Fruit fly (Drosophila melanogaster): ENCODE data around the gene Chs2.

The Chs2 gene

DNA sequence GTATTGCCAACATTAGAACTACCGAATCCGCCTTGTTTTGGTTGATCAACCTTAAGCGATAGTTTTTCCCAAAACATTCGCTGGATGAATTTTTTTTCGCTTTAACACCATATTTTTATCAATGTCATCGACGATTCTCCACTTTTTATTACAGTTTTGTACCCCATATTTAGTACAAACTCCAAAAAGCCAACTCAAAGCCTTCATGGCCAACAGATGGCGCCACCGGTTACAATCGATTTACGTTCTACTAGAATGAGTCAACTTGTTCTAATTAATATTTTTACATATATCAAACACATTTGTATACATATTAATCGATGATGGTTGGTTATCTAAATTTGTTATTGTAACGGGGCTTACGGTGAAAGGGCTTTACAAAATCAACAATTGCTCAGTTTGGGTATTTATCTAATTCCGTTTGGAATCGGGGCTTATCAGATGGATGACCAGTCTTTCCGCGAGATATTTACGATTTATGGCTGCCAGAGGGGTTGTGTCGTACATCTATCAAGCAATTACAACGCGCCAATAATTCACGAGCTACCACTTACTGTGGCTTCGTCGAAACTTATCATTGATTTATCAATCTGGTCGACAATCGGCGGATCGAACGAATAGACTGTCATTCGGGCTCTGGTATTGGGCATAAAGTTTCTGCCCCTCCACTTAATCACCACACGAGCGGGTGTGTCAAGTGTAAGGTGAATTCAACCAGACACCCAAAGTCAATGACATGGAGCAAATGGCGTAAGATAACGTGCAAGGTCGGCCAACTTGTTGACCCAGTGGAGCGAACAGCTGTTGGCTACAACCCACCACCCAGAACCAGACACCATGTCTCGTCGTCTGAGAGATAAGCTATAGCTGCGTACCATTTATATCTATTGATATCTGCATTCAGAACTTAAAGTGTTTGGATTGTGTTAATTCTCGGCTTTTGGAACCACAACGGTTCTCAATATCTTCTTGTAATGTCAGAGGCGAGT, 8.9 kb upstream of the Chs2 start (continued):
- peak; percentile 30 for TF ChIP-seq pita (GFP tag; optimal IDR thresholded peaks at IDR 0.05)
- TF ChIP-seq CG2199 (GFP tag; IDR thresholded peaks at IDR 0.05): peak; percentile 85
- TF ChIP-seq CG1832 (GFP tag; optimal IDR thresholded peaks at IDR 0.05): no peak
- no peak for TF ChIP-seq lov (optimal IDR thresholded peaks at IDR 0.05)
- TF ChIP-seq lov (GFP tag; IDR thresholded peaks at IDR 0.05): 0 out of 3 replicates have a peak, but pooled peaks have one; percentile 30
- no peak for TF ChIP-seq CG9797 (GFP tag; optimal IDR thresholded peaks at IDR 0.05)
- TF ChIP-seq Hand (GFP tag; optimal IDR thresholded peaks at IDR 0.05): no peak
- TF ChIP-seq PHDP (tag; optimal IDR thresholded peaks at IDR 0.05): no peak
- TF ChIP-seq CG13894 (tag; optimal IDR thresholded peaks at IDR 0.05): peak; percentile 73
- TF ChIP-seq CG8388 (GFP tag; optimal IDR thresholded peaks at IDR 0.05): no peak
- TF ChIP-seq zfh1 (GFP tag; IDR thresholded peaks at IDR 0.05): no peak
- TF ChIP-seq CG12155 (GFP tag; optimal IDR thresholded peaks at IDR 0.05): no peak
- TF ChIP-seq CG14050 (GFP tag; IDR thresholded peaks at IDR 0.05): no peak
- TF ChIP-seq CG8359 (GFP tag; optimal IDR thresholded peaks at IDR 0.05; ENCODE audit: borderline replicate concordance): no peak
- TF ChIP-seq CG31441 (GFP tag; IDR thresholded peaks at IDR 0.05): no peak
- no peak for TF ChIP-seq CG6272 (GFP tag; IDR thresholded peaks at IDR 0.05)
- TF ChIP-seq HLH54F (GFP tag; optimal IDR thresholded peaks at IDR 0.05): no peak
- peak; percentile 71 for TF ChIP-seq exex (tag; optimal IDR thresholded peaks at IDR 0.05)
- TF ChIP-seq CG34224 (GFP tag; IDR thresholded peaks at IDR 0.05; ENCODE audit: partially characterized antibody): no peak

DNA sequence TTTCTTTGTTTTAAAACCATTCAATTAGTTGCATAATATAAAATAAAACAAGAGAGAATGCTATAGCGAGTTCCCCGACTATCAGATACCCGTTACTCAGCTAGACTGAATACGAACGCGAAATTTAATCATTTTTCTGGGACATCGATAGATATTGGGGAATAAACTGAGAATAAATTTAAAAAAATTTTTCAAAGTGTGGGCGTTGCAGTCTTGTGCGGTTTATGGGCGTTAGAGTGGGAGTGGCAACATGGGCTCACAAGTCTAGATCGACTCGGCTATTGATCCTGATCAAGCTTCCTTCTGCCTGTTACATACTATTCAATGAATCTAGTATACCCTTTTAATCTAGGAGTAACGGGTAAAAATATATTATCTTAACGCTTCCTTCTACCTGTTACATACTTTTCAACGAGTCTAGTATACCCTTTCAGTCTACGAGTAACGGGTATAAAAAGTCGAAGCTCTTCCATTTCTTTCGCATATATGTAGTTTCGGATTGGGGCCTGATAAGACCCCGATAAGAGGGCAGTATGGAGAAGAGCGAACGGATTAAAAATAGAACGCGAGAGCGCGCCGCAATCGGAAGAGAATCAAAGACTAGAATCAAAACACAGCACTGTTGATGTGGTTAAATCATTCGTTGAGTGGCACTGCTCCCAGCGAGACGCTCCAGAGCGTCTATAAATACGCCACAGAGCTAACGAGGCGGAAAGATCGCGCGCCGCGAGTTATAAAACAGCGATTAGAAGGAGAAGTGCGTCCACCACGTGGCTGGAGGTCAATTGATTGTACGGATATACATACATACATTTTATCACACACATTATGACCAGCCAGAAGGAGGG, 7.5 kb upstream of the Chs2 start, which contains the start of gene CG7458:
CG7458 (plus strand) TSS at position 637 of the 848 bp plus-strand sequence.
- TF ChIP-seq Ets65A (GFP tag) (no peak), ci (GFP tag; IDR thresholded peaks at IDR 0.05) (peak; percentile 46; the same call in 1 of the 3 replicates), Meics (GFP tag; optimal IDR thresholded peaks at IDR 0.05) (peak; percentile 70), Side (GFP tag; optimal IDR thresholded peaks at IDR 0.05) (peak; percentile 11), h (optimal IDR thresholded peaks at IDR 0.05) (no peak), CG3281 (GFP tag; optimal IDR thresholded peaks at IDR 0.05) (peak; percentile 73), CG12942 (GFP tag; optimal IDR thresholded peaks at IDR 0.05) (peak; percentile 33), HLH54F (GFP tag; optimal IDR thresholded peaks at IDR 0.05) (peak; percentile 60), CG4820 (GFP tag; optimal IDR thresholded peaks at IDR 0.05) (peak; percentile 53), Opbp (GFP tag; IDR thresholded peaks at IDR 0.05; ENCODE audit: partially characterized antibody) (no peak), Usf (GFP tag; optimal IDR thresholded peaks at IDR 0.05) (peak; percentile 49), CG31224 (GFP tag; IDR thresholded peaks at IDR 0.05) (peak; percentile 50; the same call in 1 of the 2 replicates), nau (GFP tag; optimal IDR thresholded peaks at IDR 0.05) (peak; percentile 13), ken (GFP tag; IDR thresholded peaks at IDR 0.05) (0 out of 3 replicates have a peak, but pooled peaks have one; percentile 8), CG2875 (GFP tag; optimal IDR thresholded peaks at IDR 0.05) (no peak), Hr3 (GFP tag; optimal IDR thresholded peaks at IDR 0.05) (peak; percentile 46), CG1832 (GFP tag; optimal IDR thresholded peaks at IDR 0.05) (no peak), CG34422 (GFP tag; IDR thresholded peaks at IDR 0.05) (peak; percentile 32; the same call in 1 of the 3 replicates), CG11695 (GFP tag; IDR thresholded peaks at IDR 0.05) (peak; percentile 34; the same call in 1 of the 3 replicates), CG12659 (GFP tag; optimal IDR thresholded peaks at IDR 0.05) (peak; percentile 50), phol (tag; optimal IDR thresholded peaks at IDR 0.05) (peak; percentile 65), Dip3 (GFP tag; optimal IDR thresholded peaks at IDR 0.05) (peak; percentile 45), CG7786 (GFP tag; optimal IDR thresholded peaks at IDR 0.05) (peak; percentile 50), Max (GFP tag; optimal IDR thresholded peaks at IDR 0.05) (peak; percentile 27), kay (GFP tag; optimal IDR thresholded peaks at IDR 0.05) (peak; percentile 18), her (GFP tag; optimal IDR thresholded peaks at IDR 0.05) (no peak), pb (GFP tag; optimal IDR thresholded peaks at IDR 0.05) (peak; percentile 21), Fer1 (GFP tag; optimal IDR thresholded peaks at IDR 0.05) (peak; percentile 50), CG1602 (GFP tag; optimal IDR thresholded peaks at IDR 0.05) (peak; percentile 44)
